Fruit fly (Drosophila melanogaster) whole organism, prepupa: Measurements from ENCODE around the gene sti.

Source experiments
- CG10669 ChIP-seq: fragments of 200-800 bp; sonication (Bioruptor generic); optimal IDR thresholded peaks from 3 replicates; lab custom pipeline; 2018; ENCODE audit warnings: missing biosample characterization, mild to moderate bottlenecking, missing genetic modification characterization, moderate library complexity
- CG11294 ChIP-seq: fragments of 200-800 bp; sonication (Bioruptor generic); IDR thresholded peaks from 2 replicates; pipeline ENCODE4 v1.3.6; 2022; ENCODE audit warnings: missing biosample characterization, missing genetic modification characterization
- CG11762 ChIP-seq: fragments of 200-800 bp; sonication (Bioruptor generic); optimal IDR thresholded peaks from 3 replicates; lab custom pipeline; 2016; ENCODE audit warnings: missing biosample characterization, missing genetic modification characterization; ENCODE audit not compliant: insufficient read depth
- CG1621 ChIP-seq: fragments of 200-800 bp; sonication (Bioruptor generic); optimal IDR thresholded peaks from 3 replicates; lab custom pipeline; 2018; ENCODE audit warnings: missing biosample characterization, mild to moderate bottlenecking, missing genetic modification characterization
- CG16779 ChIP-seq: fragments of 200-800 bp; sonication (Bioruptor generic); optimal IDR thresholded peaks from 3 replicates; lab custom pipeline; 2017; ENCODE audit warnings: missing biosample characterization, mild to moderate bottlenecking, missing genetic modification characterization
- CG3032 ChIP-seq: fragments of 200-800 bp; optimal IDR thresholded peaks from 2 replicates; lab custom pipeline; 2019; ENCODE audit warnings: missing biosample characterization, mild to moderate bottlenecking, missing genetic modification characterization, moderate library complexity
- CG31627 ChIP-seq: fragments of 200-800 bp; sonication (Bioruptor generic); optimal IDR thresholded peaks from 3 replicates; lab custom pipeline; 2016; ENCODE audit warnings: missing biosample characterization, missing genetic modification characterization
- CG32006 ChIP-seq: fragments of 200-800 bp; sonication (Bioruptor generic); optimal IDR thresholded peaks from 3 replicates; lab custom pipeline; 2017; ENCODE audit warnings: missing biosample characterization, mild to moderate bottlenecking, missing genetic modification characterization
- CG3919 ChIP-seq: fragments of 200-800 bp; sonication (Bioruptor generic); optimal IDR thresholded peaks from 3 replicates; lab custom pipeline; 2016; ENCODE audit warnings: missing biosample characterization, missing genetic modification characterization
- CG4318 ChIP-seq: fragments of 200-800 bp; sonication (Bioruptor generic); optimal IDR thresholded peaks from 3 replicates; lab custom pipeline; 2017; ENCODE audit warnings: missing biosample characterization, mild to moderate bottlenecking, missing genetic modification characterization
- CG6163 ChIP-seq: fragments of 200-800 bp; sonication (Bioruptor generic); IDR thresholded peaks from 3 replicates; pipeline ENCODE4 v1.3.6; 2022; ENCODE audit warnings: missing biosample characterization, missing genetic modification characterization
- CG6792 ChIP-seq: fragments of 200-800 bp; sonication (Bioruptor generic); optimal IDR thresholded peaks from 3 replicates; lab custom pipeline; 2016; ENCODE audit warnings: missing biosample characterization, missing genetic modification characterization
- CG6808 ChIP-seq: fragments of 200-800 bp; sonication (Bioruptor generic); optimal IDR thresholded peaks from 3 replicates; lab custom pipeline; 2017; ENCODE audit warnings: missing biosample characterization, missing genetic modification characterization, mild to moderate bottlenecking, moderate library complexity, missing genetic modification reagents
- CG7368 ChIP-seq: fragments of 200-800 bp; sonication (Bioruptor generic); optimal IDR thresholded peaks from 3 replicates; lab custom pipeline; 2016; ENCODE audit warnings: missing biosample characterization, missing genetic modification characterization
- CG8119 ChIP-seq: fragments of 200-800 bp; sonication (Bioruptor generic); IDR thresholded peaks from 3 replicates; pipeline ENCODE4 v1.3.6; 2022; ENCODE audit warnings: missing biosample characterization, missing genetic modification characterization
- CG8632 ChIP-seq: fragments of 200-800 bp; sonication (Bioruptor generic); optimal IDR thresholded peaks from 3 replicates; lab custom pipeline; 2016; ENCODE audit warnings: missing biosample characterization, missing genetic modification characterization
- CG9139 ChIP-seq: fragments of 200-800 bp; sonication (Bioruptor generic); optimal IDR thresholded peaks from 3 replicates; lab custom pipeline; 2017; ENCODE audit warnings: missing biosample characterization, mild to moderate bottlenecking, missing genetic modification characterization
- Eip78C ChIP-seq: fragments of 200-800 bp; sonication (Bioruptor generic); peaks from one replicate; lab custom pipeline; 2016; ENCODE audit warnings: missing biosample characterization, missing genetic modification characterization
- Eip93F ChIP-seq: fragments of 200-800 bp; sonication (Bioruptor generic); optimal IDR thresholded peaks from 2 replicates; lab custom pipeline; 2016; ENCODE audit warnings: missing biosample characterization, mild to moderate bottlenecking, missing genetic modification characterization
- Ets96B ChIP-seq: fragments of 200-800 bp; optimal IDR thresholded peaks from 2 replicates; lab custom pipeline; 2019; ENCODE audit warnings: missing biosample characterization, mild to moderate bottlenecking, missing genetic modification characterization, moderate library complexity
- Hr38 ChIP-seq: sonication (Bioruptor generic); optimal IDR thresholded peaks from 2 replicates; lab custom pipeline; 2016; ENCODE audit warnings: missing biosample characterization, missing genetic modification characterization
- Hr39 ChIP-seq: fragments of 200-800 bp; sonication (Bioruptor generic); optimal IDR thresholded peaks from 2 replicates; lab custom pipeline; 2016; ENCODE audit warnings: missing biosample characterization, missing genetic modification characterization
- Hr4 ChIP-seq: fragments of 200-800 bp; sonication (Bioruptor generic); optimal IDR thresholded peaks from 3 replicates; lab custom pipeline; 2016; ENCODE audit warnings: missing biosample characterization, missing genetic modification characterization
- Lpt ChIP-seq: fragments of 200-800 bp; sonication (Bioruptor generic); optimal IDR thresholded peaks from 3 replicates; lab custom pipeline; 2016; ENCODE audit warnings: missing biosample characterization, missing genetic modification characterization
- Met ChIP-seq: fragments of 200-800 bp; sonication (Bioruptor generic); optimal IDR thresholded peaks from 3 replicates; lab custom pipeline; 2016; ENCODE audit warnings: missing biosample characterization, missing genetic modification characterization
- OdsH ChIP-seq: fragments of 200-800 bp; sonication (Bioruptor generic); optimal IDR thresholded peaks from 3 replicates; lab custom pipeline; 2016; ENCODE audit warnings: missing biosample characterization, missing genetic modification characterization
- Smox ChIP-seq: fragments of 200-800 bp; sonication (Bioruptor generic); optimal IDR thresholded peaks from 3 replicates; lab custom pipeline; 2016; ENCODE audit warnings: missing biosample characterization, missing genetic modification characterization
- Sox14 ChIP-seq: fragments of 200-800 bp; sonication (Bioruptor generic); optimal IDR thresholded peaks from 3 replicates; lab custom pipeline; 2016; ENCODE audit warnings: missing biosample characterization, missing genetic modification characterization
- Sox15 ChIP-seq: fragments of 200-800 bp; sonication (Bioruptor generic); optimal IDR thresholded peaks from 3 replicates; lab custom pipeline; 2016; ENCODE audit warnings: missing biosample characterization, missing genetic modification characterization
- acj6 ChIP-seq: fragments of 200-800 bp; sonication (Bioruptor generic); optimal IDR thresholded peaks from 3 replicates; lab custom pipeline; 2016; ENCODE audit warnings: missing biosample characterization, missing genetic modification characterization
- cyc ChIP-seq: fragments of 200-800 bp; sonication (Bioruptor generic); optimal IDR thresholded peaks from 3 replicates; lab custom pipeline; 2016; ENCODE audit warnings: missing biosample characterization, missing genetic modification characterization
- dac ChIP-seq: fragments of 200-800 bp; sonication (Bioruptor generic); optimal IDR thresholded peaks from 2 replicates; lab custom pipeline; 2017; ENCODE audit warnings: missing biosample characterization, mild to moderate bottlenecking, missing genetic modification characterization
- dsx ChIP-seq: fragments of 200-800 bp; optimal IDR thresholded peaks from 3 replicates; lab custom pipeline; 2019; ENCODE audit warnings: missing biosample characterization, mild to moderate bottlenecking, missing genetic modification characterization, moderate library complexity; ENCODE audit not compliant: poor library complexity, severe bottlenecking
- eg ChIP-seq: fragments of 200-800 bp; sonication (Bioruptor generic); IDR thresholded peaks from 3 replicates; pipeline ENCODE4 v1.3.6; 2022; ENCODE audit warnings: missing biosample characterization, missing genetic modification characterization
- esn ChIP-seq: fragments of 200-800 bp; sonication (Bioruptor generic); optimal IDR thresholded peaks from 2 replicates; lab custom pipeline; 2016; ENCODE audit warnings: missing biosample characterization, mild to moderate bottlenecking, missing genetic modification characterization, moderate library complexity
- fd85E ChIP-seq: fragments of 200-800 bp; sonication (Bioruptor generic); optimal IDR thresholded peaks from 3 replicates; lab custom pipeline; 2016; ENCODE audit warnings: missing biosample characterization, missing genetic modification characterization
- fkh ChIP-seq: fragments of 200-800 bp; sonication (Bioruptor generic); optimal IDR thresholded peaks from 3 replicates; lab custom pipeline; 2017; ENCODE audit warnings: missing biosample characterization, mild to moderate bottlenecking, missing genetic modification characterization, moderate library complexity
- lz ChIP-seq: fragments of 200-800 bp; sonication (Bioruptor generic); optimal IDR thresholded peaks from 3 replicates; lab custom pipeline; 2016; ENCODE audit warnings: missing biosample characterization, missing genetic modification characterization
- net ChIP-seq: fragments of 200-800 bp; sonication (Bioruptor generic); optimal IDR thresholded peaks from 3 replicates; lab custom pipeline; 2016; ENCODE audit warnings: missing biosample characterization, missing genetic modification characterization
- ss ChIP-seq, 2 experiments: fragments of 200-800 bp; sonication (Bioruptor generic); optimal IDR thresholded peaks; 2 replicates in 1 of 2; 3 replicates in 1 of 2; lab custom pipeline; 2017 to 2018; ENCODE audit warnings: mild to moderate bottlenecking in 2 of 2, missing biosample characterization in 2 of 2, missing genetic modification characterization in 2 of 2, moderate library complexity in 1 of 2

Gene sti

DNA sequence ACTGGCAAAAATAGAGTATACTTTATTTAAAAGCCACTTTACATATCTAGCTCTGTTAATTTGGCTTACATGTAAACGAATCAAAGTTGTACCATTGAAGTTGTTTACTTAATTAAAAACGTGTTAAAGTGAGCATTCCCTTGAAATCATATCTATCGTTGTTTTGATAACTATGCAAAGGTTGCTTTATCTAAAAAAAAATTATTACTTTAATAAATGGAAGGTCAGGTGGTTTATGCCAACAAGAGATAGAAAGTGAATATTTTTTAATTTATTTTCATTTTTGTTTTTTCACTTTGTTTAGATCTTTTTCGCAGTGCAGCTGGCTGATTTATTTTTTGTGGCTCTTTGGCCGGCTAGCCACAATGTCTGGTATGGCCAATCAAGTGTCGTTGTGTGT, 31.7 kb downstream of the sti start (continued):
- TF ChIP-seq acj6 (GFP tag; lab: Kevin White, UChicago) (peak; percentile 79), CG1621 (tag; lab: Kevin White, UChicago) (peak; percentile 9), dsx (peak; percentile 49), CG7368 (GFP tag; lab: Kevin White, UChicago) (peak; percentile 9), CG31627 (GFP tag; lab: Kevin White, UChicago) (peak; percentile 29), Smox (GFP tag; lab: Kevin White, UChicago) (peak; percentile 40), CG6792 (GFP tag; lab: Kevin White, UChicago) (peak; percentile 46), CG6808 (GFP tag; lab: Kevin White, UChicago) (peak; percentile 59), Met (GFP tag; lab: Kevin White, UChicago) (peak; percentile 57), CG11762 (peak; percentile 60), CG3032 (peak; percentile 67), Hr39 (GFP tag; lab: Kevin White, UChicago) (peak; percentile 44), fd85E (GFP tag; lab: Kevin White, UChicago) (no peak), Hr38 (GFP tag; lab: Kevin White, UChicago) (no peak), Ets96B (tag; lab: Kevin White, UChicago) (peak; percentile 66), Sox14 (GFP tag; lab: Kevin White, UChicago) (peak; percentile 75), CG10669 (GFP tag; lab: Kevin White, UChicago) (peak; percentile 18), net (GFP tag; lab: Kevin White, UChicago) (peak; percentile 85), CG3919 (peak; percentile 69), CG8632 (GFP tag; lab: Kevin White, UChicago) (peak; percentile 54), CG9139 (peak; percentile 7), CG11294 (GFP tag; lab: Robert Waterston, UW) (peak; percentile 73), ss (GFP tag; optimal IDR thresholded peaks at IDR 0.05; lab: Kevin White, UChicago) (peak in 1 of 2 experiments; percentile 9), CG32006 (GFP tag; lab: Kevin White, UChicago) (peak; percentile 94), Sox15 (GFP tag; lab: Kevin White, UChicago) (peak; percentile 5), dac (GFP tag; lab: Kevin White, UChicago) (peak; percentile 76), Hr4 (GFP tag; lab: Kevin White, UChicago) (peak; percentile 93), lz (peak; percentile 47), CG6163 (GFP tag; lab: Robert Waterston, UW) (peak; percentile 81), esn (GFP tag; lab: Kevin White, UChicago) (peak; percentile 54), Lpt (GFP tag; lab: Kevin White, UChicago) (peak; percentile 79), fkh (no peak), CG8119 (GFP tag; lab: Robert Waterston, UW) (peak; percentile 91), Eip78C (GFP tag; lab: Kevin White, UChicago) (peak; percentile 93), OdsH (peak; percentile 83), Eip93F (GFP tag; lab: Kevin White, UChicago) (no peak), cyc (GFP tag; lab: Kevin White, UChicago) (peak; percentile 30), CG4318 (GFP tag; lab: Kevin White, UChicago) (peak; percentile 84)
- TF ChIP-seq, all 60 proteins: peak for 52

dm6 chr3L:12482246-12482645, 32.4 kb downstream of the sti start, which contains the start of gene CG33725:
CG33725 (plus strand) TSS chr3L:12482609.
- TF ChIP-seq eg (GFP tag; lab: Robert Waterston, UW): no peak
- peak; percentile 95 for TF ChIP-seq fkh

- TF ChIP-seq CG16779 (tag; lab: Kevin White, UChicago): no peak
- peak; percentile 0 for TF ChIP-seq CG1621 (tag; lab: Kevin White, UChicago)
Measured at dm6 chr3L:12478229-12478628, 36.4 kb downstream of the sti start.
